Fruit fly (Drosophila melanogaster): ENCODE data around the gene CG11997.

dm6 chr3R:9144003-9144721, 33.2 kb upstream of the CG11997 start:
- TF ChIP-seq CG11762 (GFP tag; optimal IDR thresholded peaks at IDR 0.05; ENCODE audit: insufficient read depth), result no peak
- TF ChIP-seq Met (GFP tag; optimal IDR thresholded peaks at IDR 0.05), result no peak
- no peak for TF ChIP-seq Lpt (GFP tag; optimal IDR thresholded peaks at IDR 0.05)
